Worm (Caenorhabditis elegans) whole organism, L4 larva: ENCODE measurements around the gene F54E2.9.

Experiments used
- daf-8 ChIP-seq: fragments of 200-800 bp; sonication (Bioruptor generic); IDR thresholded peaks from 2 replicates; pipeline ENCODE4 v1.3.6; 2022; ENCODE audit warnings: missing genetic modification characterization, missing compliant biosample characterization
- dpl-1 ChIP-seq: fragments of 150-350 bp; optimal IDR thresholded peaks from 2 replicates; lab custom pipeline; 2014; ENCODE audit warnings: missing biosample characterization, missing genetic modification reagents, missing genetic modification characterization
- nhr-10 ChIP-seq: fragments of 150-350 bp; optimal IDR thresholded peaks from 2 replicates; lab custom pipeline; 2014; ENCODE audit warnings: missing biosample characterization, missing genetic modification characterization

DNA sequence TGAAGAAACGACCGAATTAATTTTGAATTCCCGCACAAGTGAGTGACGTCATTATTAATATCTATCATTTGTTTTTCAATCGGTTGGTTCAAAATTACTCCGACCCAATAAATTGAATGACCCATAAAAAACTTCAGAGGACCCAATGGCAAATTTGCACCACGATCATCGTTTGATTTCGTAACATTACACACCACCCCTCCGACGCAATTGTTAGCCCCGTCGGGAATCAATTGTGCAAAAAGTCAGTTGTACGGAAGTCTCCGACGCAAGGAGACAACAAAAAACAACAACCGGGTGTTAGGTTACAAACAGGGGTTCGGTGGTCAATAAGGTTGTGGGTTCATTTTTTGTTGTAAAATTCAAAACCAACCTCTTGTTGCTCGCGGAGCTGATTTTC lies 11.8 kb downstream of the F54E2.9 start:
- TF ChIP-seq daf-8 (no peak), nhr-10 (tag; lab: Kevin White, UChicago) (no peak), dpl-1 (GFP tag; lab: Kevin White, UChicago) (no peak)
